Fruit fly (Drosophila melanogaster) whole organism, embryonic: ENCODE measurements around the gene CG13239.

ENCODE experiments used
- ATbp ChIP-seq: fragments of 200-800 bp; sonication (Bioruptor generic); optimal IDR thresholded peaks from 2 replicates; lab custom pipeline; 2017; ENCODE audit warnings: missing biosample characterization, mild to moderate bottlenecking, missing genetic modification characterization, missing genetic modification reagents
- Asciz ChIP-seq: fragments of 200-800 bp; sonication (Bioruptor generic); optimal IDR thresholded peaks from 2 replicates; lab custom pipeline; 2017; ENCODE audit warnings: missing biosample characterization, mild to moderate bottlenecking, missing genetic modification characterization, missing genetic modification reagents
- BtbVII ChIP-seq: fragments of 200-800 bp; sonication (Bioruptor generic); optimal IDR thresholded peaks from 3 replicates; lab custom pipeline; 2017; ENCODE audit warnings: missing biosample characterization, mild to moderate bottlenecking, missing genetic modification characterization
- Bteb2 ChIP-seq: fragments of 200-800 bp; sonication (Bioruptor generic); optimal IDR thresholded peaks from 2 replicates; lab custom pipeline; 2016; ENCODE audit warnings: missing biosample characterization, missing genetic modification characterization
- CG12155 ChIP-seq: fragments of 200-800 bp; sonication (Bioruptor generic); optimal IDR thresholded peaks from 3 replicates; lab custom pipeline; 2016; ENCODE audit warnings: missing biosample characterization, missing genetic modification characterization
- CG12391 ChIP-seq: fragments of 200-800 bp; sonication (Bioruptor generic); optimal IDR thresholded peaks from 3 replicates; lab custom pipeline; 2018; ENCODE audit warnings: missing biosample characterization, mild to moderate bottlenecking, missing genetic modification characterization, moderate library complexity
- CG13424 ChIP-seq: fragments of 200-800 bp; sonication (Bioruptor generic); optimal IDR thresholded peaks from 2 replicates; lab custom pipeline; 2019; ENCODE audit warnings: missing biosample characterization, mild to moderate bottlenecking, missing genetic modification characterization, moderate library complexity
- CG14860 ChIP-seq: fragments of 200-800 bp; sonication (Bioruptor generic); IDR thresholded peaks from 3 replicates; pipeline ENCODE4 v1.3.6; 2022; ENCODE audit warnings: missing biosample characterization, missing genetic modification characterization; ENCODE audit not compliant: partially characterized antibody
- CG16815 ChIP-seq: fragments of 200-800 bp; sonication (Bioruptor generic); optimal IDR thresholded peaks from 3 replicates; lab custom pipeline; 2017; ENCODE audit warnings: missing biosample characterization, mild to moderate bottlenecking, missing genetic modification characterization
- CG17912 ChIP-seq: fragments of 200-800 bp; sonication (Bioruptor generic); optimal IDR thresholded peaks from 2 replicates; lab custom pipeline; 2018; ENCODE audit warnings: missing biosample characterization, mild to moderate bottlenecking, missing genetic modification characterization
- CG2712 ChIP-seq: fragments of 200-800 bp; optimal IDR thresholded peaks from 3 replicates; lab custom pipeline; 2019; ENCODE audit warnings: missing biosample characterization, mild to moderate bottlenecking, missing genetic modification characterization, moderate library complexity
- CG2889 ChIP-seq: fragments of 200-800 bp; sonication (Bioruptor generic); IDR thresholded peaks from 3 replicates; pipeline ENCODE4 v1.3.6; 2022; ENCODE audit warnings: missing biosample characterization, missing genetic modification characterization
- CG4424 ChIP-seq: fragments of 200-800 bp; sonication (Bioruptor generic); optimal IDR thresholded peaks from 3 replicates; lab custom pipeline; 2016; ENCODE audit warnings: missing biosample characterization, missing genetic modification characterization
- CG6683 ChIP-seq: fragments of 200-800 bp; sonication (Bioruptor generic); optimal IDR thresholded peaks from 2 replicates; lab custom pipeline; 2017; ENCODE audit warnings: missing biosample characterization, mild to moderate bottlenecking, missing genetic modification characterization, missing genetic modification reagents
- CG6765 ChIP-seq: fragments of 200-800 bp; sonication (Bioruptor generic); optimal IDR thresholded peaks from 3 replicates; lab custom pipeline; 2017; ENCODE audit warnings: missing biosample characterization, mild to moderate bottlenecking, missing genetic modification characterization
- CG7357 ChIP-seq: fragments of 200-800 bp; sonication (Bioruptor generic); IDR thresholded peaks from 3 replicates; pipeline ENCODE4 v1.3.6; 2022; ENCODE audit warnings: missing biosample characterization, missing genetic modification characterization
- CG8359 ChIP-seq: fragments of 200-800 bp; sonication (Bioruptor generic); optimal IDR thresholded peaks from 2 replicates; lab custom pipeline; 2017; ENCODE audit warnings: missing biosample characterization, mild to moderate bottlenecking, missing genetic modification characterization, borderline replicate concordance
- CG8388 ChIP-seq: fragments of 200-800 bp; sonication (Bioruptor generic); optimal IDR thresholded peaks from 2 replicates; lab custom pipeline; 2019; ENCODE audit warnings: missing biosample characterization, mild to moderate bottlenecking, missing genetic modification characterization, moderate library complexity
- D19B ChIP-seq: fragments of 200-800 bp; sonication (Bioruptor generic); optimal IDR thresholded peaks from 2 replicates; lab custom pipeline; 2017; ENCODE audit warnings: missing biosample characterization, mild to moderate bottlenecking, missing genetic modification characterization
- Fer3 ChIP-seq: fragments of 200-800 bp; sonication (Bioruptor generic); optimal IDR thresholded peaks from 2 replicates; lab custom pipeline; 2018; ENCODE audit warnings: missing biosample characterization, mild to moderate bottlenecking, missing genetic modification characterization, moderate library complexity
- H15 ChIP-seq: fragments of 200-800 bp; sonication (Bioruptor generic); IDR thresholded peaks from 3 replicates; pipeline ENCODE4 v1.3.6; 2022; ENCODE audit warnings: missing biosample characterization, missing genetic modification characterization
- MBD-R2 ChIP-seq: fragments of 200-800 bp; sonication (Bioruptor generic); IDR thresholded peaks from 2 replicates; pipeline ENCODE4 v1.3.6; 2022; ENCODE audit warnings: missing biosample characterization, missing genetic modification characterization
- Mrtf ChIP-seq: fragments of 200-800 bp; sonication (Bioruptor generic); IDR thresholded peaks from 3 replicates; pipeline ENCODE4 v1.3.6; 2022; ENCODE audit warnings: missing biosample characterization, missing genetic modification characterization
- Pdp1 ChIP-seq, 2 experiments: fragments of 200-800 bp; sonication (Bioruptor generic); optimal IDR thresholded peaks; 3 replicates each; lab custom pipeline; 2016; ENCODE audit warnings: missing biosample characterization in 2 of 2, missing genetic modification characterization in 2 of 2, mild to moderate bottlenecking in 1 of 2, moderate library complexity in 1 of 2
- Ravus ChIP-seq: fragments of 200-800 bp; sonication (Bioruptor generic); IDR thresholded peaks from 2 replicates; pipeline ENCODE4 v1.3.6; 2022; ENCODE audit warnings: missing biosample characterization, missing genetic modification characterization
- Rfx ChIP-seq: fragments of 200-800 bp; sonication (Bioruptor generic); IDR thresholded peaks from 2 replicates; pipeline ENCODE4 v1.3.6; 2022; ENCODE audit warnings: missing biosample characterization, missing genetic modification characterization
- Trl ChIP-seq, 3 experiments: fragments of >200 bp in 2 of 3; fragments of 200-800 bp in 1 of 3; sonication (Bioruptor generic) in 1 of 3; optimal IDR thresholded peaks; 2 replicates in 1 of 3; 3 replicates in 2 of 3; lab custom pipeline; 2016 to 2017; ENCODE audit warnings: missing biosample characterization in 1 of 3, missing genetic modification characterization in 1 of 3
- YL-1 ChIP-seq: fragments of 200-800 bp; sonication (Bioruptor generic); optimal IDR thresholded peaks from 3 replicates; lab custom pipeline; 2017; ENCODE audit warnings: missing biosample characterization, mild to moderate bottlenecking, missing genetic modification characterization
- ara ChIP-seq: fragments of 200-800 bp; sonication (Bioruptor generic); IDR thresholded peaks from 2 replicates; pipeline ENCODE4 v1.3.6; 2022; ENCODE audit warnings: missing biosample characterization, missing genetic modification characterization
- ato ChIP-seq: fragments of 200-800 bp; sonication (Bioruptor generic); IDR thresholded peaks from 2 replicates; pipeline ENCODE4 v1.3.6; 2022; ENCODE audit warnings: missing biosample characterization, missing genetic modification characterization; ENCODE audit not compliant: partially characterized antibody
- dmrt11E ChIP-seq: fragments of 200-800 bp; sonication (Bioruptor generic); optimal IDR thresholded peaks from 3 replicates; lab custom pipeline; 2018; ENCODE audit warnings: missing biosample characterization, mild to moderate bottlenecking, missing genetic modification characterization, moderate library complexity
- ewg ChIP-seq: fragments of 200-800 bp; sonication (Bioruptor generic); optimal IDR thresholded peaks from 3 replicates; lab custom pipeline; 2017; ENCODE audit warnings: mild to moderate bottlenecking, missing biosample characterization, missing genetic modification reagents, missing genetic modification characterization
- fru ChIP-seq: fragments of >200 bp; optimal IDR thresholded peaks from 2 replicates; lab custom pipeline; 2017
- gcm2 ChIP-seq: fragments of 200-800 bp; sonication (Bioruptor generic); optimal IDR thresholded peaks from 2 replicates; lab custom pipeline; 2016; ENCODE audit warnings: missing biosample characterization, missing genetic modification characterization
- gro ChIP-seq: fragments of 200-800 bp; sonication (Bioruptor generic); optimal IDR thresholded peaks from 2 replicates; lab custom pipeline; 2016; ENCODE audit warnings: missing biosample characterization, missing genetic modification characterization
- maf-S ChIP-seq: fragments of 200-800 bp; sonication (Bioruptor generic); optimal IDR thresholded peaks from 2 replicates; lab custom pipeline; 2016; ENCODE audit warnings: missing biosample characterization, missing genetic modification characterization
- nau ChIP-seq: fragments of 200-800 bp; sonication (Bioruptor generic); optimal IDR thresholded peaks from 3 replicates; lab custom pipeline; 2017; ENCODE audit warnings: missing biosample characterization, mild to moderate bottlenecking, missing genetic modification characterization, missing genetic modification reagents
- peb ChIP-seq: fragments of 200-800 bp; sonication (Bioruptor generic); IDR thresholded peaks from 2 replicates; pipeline ENCODE4 v1.3.6; 2022; ENCODE audit warnings: missing biosample characterization, missing genetic modification characterization
- pfk ChIP-seq: fragments of 200-800 bp; sonication (Bioruptor generic); optimal IDR thresholded peaks from 2 replicates; lab custom pipeline; 2018; ENCODE audit warnings: missing biosample characterization, mild to moderate bottlenecking, missing genetic modification characterization, moderate library complexity
- run ChIP-seq: fragments of 200-800 bp; sonication (Bioruptor generic); optimal IDR thresholded peaks from 3 replicates; lab custom pipeline; 2018; ENCODE audit warnings: missing biosample characterization, mild to moderate bottlenecking, missing genetic modification characterization
- sima ChIP-seq: fragments of 200-800 bp; sonication (Bioruptor generic); optimal IDR thresholded peaks from 2 replicates; lab custom pipeline; 2016; ENCODE audit warnings: missing biosample characterization, missing genetic modification characterization
- slp2 ChIP-seq: fragments of 200-800 bp; sonication (Bioruptor generic); optimal IDR thresholded peaks from 2 replicates; lab custom pipeline; 2016; ENCODE audit warnings: missing biosample characterization, missing genetic modification characterization
- stc ChIP-seq: fragments of 200-800 bp; sonication (Bioruptor generic); IDR thresholded peaks from 2 replicates; pipeline ENCODE4 v1.3.6; 2022; ENCODE audit warnings: missing biosample characterization, missing genetic modification characterization
- stwl ChIP-seq: fragments of 200-800 bp; sonication (Bioruptor generic); optimal IDR thresholded peaks from 3 replicates; lab custom pipeline; 2018; ENCODE audit warnings: missing biosample characterization, mild to moderate bottlenecking, missing genetic modification characterization, moderate library complexity
- tup ChIP-seq: fragments of 200-800 bp; sonication (Bioruptor generic); optimal IDR thresholded peaks from 2 replicates; lab custom pipeline; 2016; ENCODE audit warnings: missing biosample characterization, mild to moderate bottlenecking, missing genetic modification characterization, moderate library complexity
- unc-4 ChIP-seq: fragments of 200-800 bp; sonication (Bioruptor generic); IDR thresholded peaks from 2 replicates; pipeline ENCODE4 v1.3.6; 2022; ENCODE audit warnings: missing biosample characterization, missing genetic modification characterization; ENCODE audit not compliant: partially characterized antibody
- wek ChIP-seq: fragments of 200-800 bp; sonication (Bioruptor generic); optimal IDR thresholded peaks from 3 replicates; lab custom pipeline; 2018; ENCODE audit warnings: missing biosample characterization, mild to moderate bottlenecking, missing genetic modification characterization, moderate library complexity
- zfh2 ChIP-seq: fragments of 200-800 bp; sonication (Bioruptor generic); optimal IDR thresholded peaks from 2 replicates; lab custom pipeline; 2016; ENCODE audit warnings: missing biosample characterization, missing genetic modification characterization

Gene CG13239

DNA sequence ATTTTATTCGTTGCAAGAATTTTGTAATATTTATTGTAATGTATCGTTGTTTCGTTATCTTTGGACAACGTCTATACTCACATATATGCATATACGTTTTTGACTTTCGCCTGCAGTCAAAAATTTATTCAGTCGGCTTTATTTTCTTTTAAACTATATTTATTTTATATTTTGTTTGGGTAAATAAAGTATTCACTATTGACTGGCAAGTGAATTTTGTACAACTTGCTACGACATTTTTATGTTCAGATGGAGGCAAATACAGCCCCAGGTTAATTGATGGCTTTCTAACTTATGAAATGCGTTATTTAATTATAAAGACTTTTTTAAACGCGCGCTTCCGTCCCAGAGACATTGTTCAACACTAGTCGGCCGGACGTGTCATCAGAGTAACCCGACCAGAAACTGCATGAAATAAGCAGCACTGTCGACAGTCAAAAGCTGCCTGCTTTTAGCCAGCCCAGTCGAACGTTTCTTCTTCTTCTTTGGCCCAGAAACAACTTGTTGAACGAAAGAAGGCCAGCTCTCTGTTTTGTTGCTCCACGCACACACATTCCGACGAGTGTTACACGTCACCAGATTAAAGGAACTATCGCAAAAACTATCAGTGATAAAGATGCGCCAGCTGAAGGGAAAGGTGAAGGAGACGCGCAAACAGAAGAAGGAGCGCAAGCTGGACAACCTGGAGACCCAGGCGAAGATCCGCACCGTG, 2.9 kb downstream of the CG13239 start, which contains the start of gene CG33169 (continued):
- TF ChIP-seq CG6683 (GFP tag; lab: Kevin White, UChicago) (no peak), CG13424 (peak; percentile 66), CG16815 (GFP tag; lab: Kevin White, UChicago) (peak; percentile 77), CG6765 (GFP tag; lab: Kevin White, UChicago) (peak; percentile 36), CG2712 (tag; lab: Kevin White, UChicago) (peak; percentile 76), CG8388 (GFP tag; lab: Kevin White, UChicago) (peak; percentile 31), fru (lab: Kevin White, UChicago) (no peak), CG4424 (GFP tag; lab: Kevin White, UChicago) (peak; percentile 76), tup (GFP tag; lab: Kevin White, UChicago) (peak; percentile 83), Mrtf (GFP tag; lab: Robert Waterston, UW) (peak; percentile 75; the same call in 2 of the 3 replicates), slp2 (GFP tag; lab: Kevin White, UChicago) (peak; percentile 72), maf-S (GFP tag; lab: Kevin White, UChicago) (peak; percentile 88), CG17912 (GFP tag; lab: Kevin White, UChicago) (peak; percentile 90), zfh2 (GFP tag; lab: Kevin White, UChicago) (peak; percentile 93), MBD-R2 (peak; percentile 98), Asciz (GFP tag; lab: Kevin White, UChicago) (peak; percentile 49), Rfx (GFP tag; lab: Robert Waterston, UW) (peak; percentile 97), CG8359 (GFP tag; lab: Kevin White, UChicago) (no peak), H15 (GFP tag; lab: Robert Waterston, UW) (peak; percentile 88), D19B (GFP tag; lab: Kevin White, UChicago) (peak; percentile 44), unc-4 (GFP tag; lab: Robert Waterston, UW) (peak; percentile 57), Pdp1 (GFP tag; optimal IDR thresholded peaks at IDR 0.05; lab: Kevin White, UChicago) (peak; percentile 91 to 94), BtbVII (GFP tag; lab: Kevin White, UChicago) (peak; percentile 73), CG12391 (tag; lab: Kevin White, UChicago) (peak; percentile 72), pfk (GFP tag; lab: Kevin White, UChicago) (peak; percentile 71), wek (GFP tag; lab: Kevin White, UChicago) (peak; percentile 54), ato (GFP tag; lab: Robert Waterston, UW) (peak; percentile 70), ara (GFP tag; lab: Robert Waterston, UW) (peak; percentile 82), CG2889 (GFP tag; lab: Robert Waterston, UW) (no peak), stc (GFP tag; lab: Robert Waterston, UW) (peak; percentile 70), gcm2 (GFP tag; lab: Kevin White, UChicago) (peak; percentile 80), CG7357 (GFP tag; lab: Robert Waterston, UW) (0 out of 3 replicates have a peak, but pooled peaks have one; percentile 55), Bteb2 (GFP tag; lab: Kevin White, UChicago) (peak; percentile 67), ewg (GFP tag; lab: Kevin White, UChicago) (peak; percentile 85), YL-1 (peak; percentile 83), nau (no peak), Fer3 (peak; percentile 79), CG14860 (0 out of 3 replicates have a peak, but pooled peaks have one; percentile 44), Trl (optimal IDR thresholded peaks at IDR 0.05; lab: Kevin White, UChicago) (no peak), Trl (GFP tag; optimal IDR thresholded peaks at IDR 0.05; lab: Kevin White, UChicago) (peak; percentile 93), sima (GFP tag; lab: Kevin White, UChicago) (peak; percentile 28), gro (GFP tag; lab: Kevin White, UChicago) (no peak), run (tag; lab: Kevin White, UChicago) (no peak), CG12155 (GFP tag; lab: Kevin White, UChicago) (peak; percentile 98), peb (peak; percentile 67), stwl (tag; lab: Kevin White, UChicago) (peak; percentile 96), dmrt11E (tag; lab: Kevin White, UChicago) (peak; percentile 41), Ravus (GFP tag; lab: Robert Waterston, UW) (no peak), ATbp (GFP tag; lab: Kevin White, UChicago) (peak; percentile 67)
